Worm (Caenorhabditis elegans) whole organism, L1 larva: ENCODE results near the gene etc-1.

Source experiments
- C04F5.9 ChIP-seq: sonication (generic microtip); optimal IDR thresholded peaks from 2 replicates; lab custom pipeline; 2016; ENCODE audit warnings: missing genetic modification characterization, missing compliant biosample characterization
- C16A3.4 ChIP-seq: fragments of 150-350 bp; optimal IDR thresholded peaks from 2 replicates; lab custom pipeline; 2014; ENCODE audit warnings: missing biosample characterization, missing genetic modification characterization
- aly-2 ChIP-seq: fragments of 150-350 bp; optimal IDR thresholded peaks from 2 replicates; lab custom pipeline; 2014; ENCODE audit warnings: missing biosample characterization, missing genetic modification characterization
- blmp-1 ChIP-seq: fragments of 150-350 bp; optimal IDR thresholded peaks from 2 replicates; lab custom pipeline; 2014; ENCODE audit warnings: missing biosample characterization, missing genetic modification characterization
- ceh-8 ChIP-seq: fragments of 200-800 bp; sonication (Bioruptor generic); optimal IDR thresholded peaks from 2 replicates; lab custom pipeline; 2018; ENCODE audit warnings: mild to moderate bottlenecking, missing genetic modification characterization, moderate library complexity, missing compliant biosample characterization
- dpl-1 ChIP-seq, 3 experiments: fragments of 150-350 bp in 2 of 3; sonication (generic microtip) in 1 of 3; optimal IDR thresholded peaks; 2 replicates each; lab custom pipeline; 2014 to 2017; ENCODE audit warnings: missing biosample characterization in 3 of 3, missing genetic modification characterization in 3 of 3, missing genetic modification reagents in 3 of 3
- efl-1 ChIP-seq, 4 experiments: fragments of 150-350 bp; optimal IDR thresholded peaks in 3 of 4; peaks in 1 of 4; 1 replicate in 1 of 4; 2 replicates in 3 of 4; lab custom pipeline; 2014; ENCODE audit warnings: missing biosample characterization in 2 of 4, missing genetic modification characterization in 2 of 4, missing genetic modification reagents in 2 of 4
- egl-13 ChIP-seq: sonication (generic microtip); optimal IDR thresholded peaks from 2 replicates; lab custom pipeline; 2016; ENCODE audit warnings: missing genotype, missing genetic modification reagents, missing genetic modification characterization, missing compliant biosample characterization
- egl-27 ChIP-seq, 2 experiments: fragments of 150-350 bp in 1 of 2; sonication (generic microtip); optimal IDR thresholded peaks; 3 replicates each; lab custom pipeline; 2017 to 2018; ENCODE audit warnings: missing biosample characterization in 2 of 2, missing genetic modification characterization in 2 of 2, missing genetic modification reagents in 2 of 2
- lin-13 ChIP-seq: fragments of 150-350 bp; optimal IDR thresholded peaks from 2 replicates; lab custom pipeline; 2014; ENCODE audit warnings: missing biosample characterization, missing genetic modification reagents, missing genetic modification characterization
- lin-14 ChIP-seq: fragments of 200-800 bp; sonication (Bioruptor generic); optimal IDR thresholded peaks from 2 replicates; lab custom pipeline; 2018; ENCODE audit warnings: mild to moderate bottlenecking, missing genetic modification characterization, moderate library complexity, missing compliant biosample characterization
- lin-15B ChIP-seq: fragments of 150-350 bp; sonication (generic microtip); optimal IDR thresholded peaks from 3 replicates; lab custom pipeline; 2014; ENCODE audit warnings: missing biosample characterization, missing genetic modification characterization
- lin-35 ChIP-seq, 2 experiments: fragments of 150-350 bp; optimal IDR thresholded peaks; 2 replicates each; lab custom pipeline; 2014; ENCODE audit warnings: missing biosample characterization in 2 of 2, missing genetic modification characterization in 2 of 2, missing genetic modification reagents in 2 of 2
- lsy-2 ChIP-seq, 2 experiments: fragments of 150-350 bp; optimal IDR thresholded peaks; 2 replicates each; lab custom pipeline; 2014; ENCODE audit warnings: missing biosample characterization in 2 of 2, missing genetic modification characterization in 2 of 2
- mep-1 ChIP-seq: fragments of 150-350 bp; optimal IDR thresholded peaks from 2 replicates; lab custom pipeline; 2014; ENCODE audit warnings: missing biosample characterization, missing genetic modification characterization
- nhr-19 ChIP-seq: fragments of 200-800 bp; sonication (Bioruptor generic); conservative IDR thresholded peaks from 2 replicates; pipeline ENCODE4 v1.3.6; 2022; ENCODE audit warnings: missing genetic modification characterization, missing compliant biosample characterization
- nhr-20 ChIP-seq: sonication (generic microtip); optimal IDR thresholded peaks from 2 replicates; lab custom pipeline; 2016; ENCODE audit warnings: mild to moderate bottlenecking, missing genetic modification characterization, missing compliant biosample characterization
- nhr-71 ChIP-seq: sonication (generic microtip); optimal IDR thresholded peaks from 2 replicates; lab custom pipeline; 2016; ENCODE audit warnings: mild to moderate bottlenecking, missing genetic modification characterization, moderate library complexity, missing compliant biosample characterization
- nhr-76 ChIP-seq: sonication (generic microtip); optimal IDR thresholded peaks from 2 replicates; lab custom pipeline; 2017; ENCODE audit warnings: missing biosample characterization, missing genetic modification characterization
- nhr-77 ChIP-seq: fragments of 150-350 bp; optimal IDR thresholded peaks from 2 replicates; lab custom pipeline; 2014; ENCODE audit warnings: missing biosample characterization, missing genetic modification characterization
- nhr-84 ChIP-seq: sonication (generic microtip); optimal IDR thresholded peaks from 2 replicates; lab custom pipeline; 2017; ENCODE audit warnings: missing biosample characterization, missing genetic modification characterization
- nhr-85 ChIP-seq: sonication (generic microtip); peaks from one replicate; lab custom pipeline; 2016; ENCODE audit warnings: missing genetic modification characterization, inconsistent platforms, missing compliant biosample characterization
- nhr-90 ChIP-seq: sonication (generic microtip); optimal IDR thresholded peaks from 2 replicates; lab custom pipeline; 2016; ENCODE audit warnings: mild to moderate bottlenecking, missing genetic modification characterization, missing compliant biosample characterization; ENCODE audit not compliant: poor library complexity
- pag-3 ChIP-seq: sonication (generic microtip); optimal IDR thresholded peaks from 2 replicates; lab custom pipeline; 2017; ENCODE audit warnings: missing genetic modification characterization, mild to moderate bottlenecking, missing compliant biosample characterization, antibody characterized with exemption, borderline replicate concordance; ENCODE audit not compliant: insufficient read depth
- pqm-1 ChIP-seq: sonication (generic microtip); optimal IDR thresholded peaks from 3 replicates; lab custom pipeline; 2017; ENCODE audit warnings: missing biosample characterization, missing genetic modification characterization
- skn-1 ChIP-seq: fragments of 150-350 bp; optimal IDR thresholded peaks from 2 replicates; lab custom pipeline; 2014; ENCODE audit warnings: missing biosample characterization, missing genetic modification characterization
- snpc-4 ChIP-seq: fragments of 150-350 bp; optimal IDR thresholded peaks from 2 replicates; lab custom pipeline; 2014; ENCODE audit warnings: missing biosample characterization, missing genetic modification characterization
- sox-4 ChIP-seq: sonication (generic microtip); optimal IDR thresholded peaks from 2 replicates; lab custom pipeline; 2016; ENCODE audit warnings: missing genetic modification characterization, missing compliant biosample characterization
- sup-37 ChIP-seq: fragments of 200-800 bp; sonication (Bioruptor generic); optimal IDR thresholded peaks from 2 replicates; lab custom pipeline; 2018; ENCODE audit warnings: mild to moderate bottlenecking, missing genetic modification characterization, missing compliant biosample characterization
- swsn-7 ChIP-seq: sonication (generic microtip); optimal IDR thresholded peaks from 2 replicates; lab custom pipeline; 2016; ENCODE audit warnings: missing genetic modification characterization, missing compliant biosample characterization
- unc-130 ChIP-seq: fragments of 150-350 bp; optimal IDR thresholded peaks from 2 replicates; lab custom pipeline; 2017; ENCODE audit warnings: missing biosample characterization, missing genetic modification characterization, inconsistent platforms
- unc-30 ChIP-seq: sonication (generic microtip); optimal IDR thresholded peaks from 2 replicates; lab custom pipeline; 2017; ENCODE audit warnings: missing biosample characterization, missing genetic modification characterization
- unc-62 ChIP-seq: fragments of 150-350 bp; optimal IDR thresholded peaks from 2 replicates; lab custom pipeline; 2014; ENCODE audit warnings: missing biosample characterization, missing genetic modification reagents, missing genetic modification characterization
- vab-15 ChIP-seq: sonication (generic microtip); optimal IDR thresholded peaks from 2 replicates; lab custom pipeline; 2017; ENCODE audit warnings: missing genotype, mild to moderate bottlenecking, missing genetic modification characterization, missing compliant biosample characterization
- xbp-1 ChIP-seq: sonication (generic microtip); optimal IDR thresholded peaks from 2 replicates; lab custom pipeline; 2016; ENCODE audit warnings: missing genetic modification characterization, missing compliant biosample characterization
- zag-1 ChIP-seq: fragments of 150-350 bp; optimal IDR thresholded peaks from 2 replicates; lab custom pipeline; 2014; ENCODE audit warnings: missing biosample characterization, missing genetic modification characterization
- zip-4 ChIP-seq: fragments of 200-800 bp; sonication (Bioruptor generic); optimal IDR thresholded peaks from 2 replicates; lab custom pipeline; 2018; ENCODE audit warnings: mild to moderate bottlenecking, missing genetic modification characterization, moderate library complexity, missing compliant biosample characterization
- ztf-11 ChIP-seq, 2 experiments: sonication (generic microtip); optimal IDR thresholded peaks; 2 replicates each; lab custom pipeline; 2016 to 2017; ENCODE audit warnings: missing genetic modification characterization in 2 of 2, missing biosample characterization in 1 of 2, missing compliant biosample characterization in 1 of 2

The etc-1 gene

DNA sequence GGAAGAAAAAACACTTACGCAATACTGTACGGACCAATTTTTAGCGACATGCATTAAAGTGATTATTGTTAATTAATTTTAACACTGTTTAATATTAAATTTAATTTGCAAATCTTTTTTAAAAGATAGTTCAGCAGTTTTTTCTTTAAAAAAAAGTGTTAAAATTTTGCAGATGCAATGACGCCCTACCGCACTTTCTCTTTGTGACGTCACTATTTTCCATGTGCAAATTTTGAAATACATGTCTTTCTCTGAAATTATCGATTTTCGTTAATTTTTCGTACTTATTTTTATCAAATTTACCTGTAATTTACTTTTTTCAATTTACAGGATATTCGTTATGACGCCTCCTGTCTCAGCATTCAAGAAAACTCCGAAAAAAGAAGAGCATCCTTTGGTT lies 3.1 kb upstream of the etc-1 start, which contains the start of the genes piga-1 and eif-2Bepsilon (continued):
- TF ChIP-seq nhr-77 (tag; lab: Kevin White, UChicago) (no peak), nhr-19 (GFP tag; lab: Robert Waterston, UW) (0 out of 2 replicates have a peak, but pooled peaks have one; percentile 4), xbp-1 (tag; lab: Kevin White, UChicago) (peak; percentile 69), skn-1 (tag; lab: Kevin White, UChicago) (peak; percentile 59)

- TF ChIP-seq egl-13 (tag; lab: Kevin White, UChicago) (no peak), unc-130 (tag; lab: Kevin White, UChicago) (no peak), efl-1 (optimal IDR thresholded peaks at IDR 0.05; lab: Kevin White, UChicago) (no peak), efl-1 (GFP tag; optimal IDR thresholded peaks at IDR 0.05 in 1 of 2; lab: Kevin White, UChicago) (peak in 1 of 2 experiments; percentile 74)
- TF ChIP-seq, all 84 proteins: peak for 1
Measured at ce11 chrII:8668871-8669270, 4.2 kb downstream of the etc-1 start.

- TF ChIP-seq efl-1 (optimal IDR thresholded peaks at IDR 0.05; lab: Kevin White, UChicago), result no peak
- TF ChIP-seq efl-1 (GFP tag; optimal IDR thresholded peaks at IDR 0.05 in 1 of 2; lab: Kevin White, UChicago), result peak in 1 of 2 experiments; percentile 79
- TF ChIP-seq dpl-1 (GFP tag; optimal IDR thresholded peaks at IDR 0.05; lab: Kevin White, UChicago), result no peak
Measured at ce11 chrII:8670835-8671234, 6.2 kb downstream of the etc-1 start.

- TF ChIP-seq lin-35 (GFP tag; optimal IDR thresholded peaks at IDR 0.05; lab: Kevin White, UChicago) (no peak), ztf-11 (tag; optimal IDR thresholded peaks at IDR 0.05; lab: Kevin White, UChicago) (no peak), nhr-76 (tag; lab: Kevin White, UChicago) (no peak), lin-14 (GFP tag; lab: Kevin White, UChicago) (peak; percentile 41), pqm-1 (no peak), snpc-4 (no peak), nhr-20 (no peak), dpl-1 (GFP tag; optimal IDR thresholded peaks at IDR 0.05; lab: Kevin White, UChicago) (no peak), nhr-77 (tag; lab: Kevin White, UChicago) (no peak), unc-62 (GFP tag; lab: Kevin White, UChicago) (no peak), efl-1 (optimal IDR thresholded peaks at IDR 0.05; lab: Kevin White, UChicago) (no peak), efl-1 (GFP tag; optimal IDR thresholded peaks at IDR 0.05 in 1 of 2; lab: Kevin White, UChicago) (no peak), ceh-8 (GFP tag; lab: Kevin White, UChicago) (no peak), nhr-84 (tag; lab: Kevin White, UChicago) (no peak), nhr-90 (tag; lab: Kevin White, UChicago) (no peak), egl-27 (tag; optimal IDR thresholded peaks at IDR 0.05; lab: Kevin White, UChicago) (no peak), skn-1 (tag; lab: Kevin White, UChicago) (peak; percentile 59), swsn-7 (no peak), mep-1 (tag; lab: Kevin White, UChicago) (no peak), sup-37 (no peak), pag-3 (tag; lab: Kevin White, UChicago) (no peak), lin-13 (no peak), C16A3.4 (tag; lab: Kevin White, UChicago) (no peak), sox-4 (no peak), zip-4 (GFP tag; lab: Kevin White, UChicago) (peak; percentile 17), aly-2 (tag; lab: Kevin White, UChicago) (no peak), unc-30 (tag; lab: Kevin White, UChicago) (no peak), lsy-2 (tag; optimal IDR thresholded peaks at IDR 0.05; lab: Kevin White, UChicago) (peak in 1 of 2 experiments; percentile 19), lin-15B (tag; lab: Kevin White, UChicago) (no peak), vab-15 (tag; lab: Kevin White, UChicago) (no peak), nhr-85 (no peak), blmp-1 (tag; lab: Kevin White, UChicago) (peak; percentile 34), zag-1 (tag; lab: Kevin White, UChicago) (no peak), C04F5.9 (tag; lab: Kevin White, UChicago) (no peak), nhr-71 (tag; lab: Kevin White, UChicago) (peak; percentile 2)
Measured at ce11 chrII:8675369-8675768, 10.7 kb downstream of the etc-1 start.
